Worm (Caenorhabditis elegans) whole organism, late embryonic: ENCODE results near the gene C56A3.8.

ENCODE experiments used
- C08G9.2 ChIP-seq: sonication (generic microtip); optimal IDR thresholded peaks from 2 replicates; lab custom pipeline; 2016; ENCODE audit warnings: mild to moderate bottlenecking, missing genetic modification characterization, moderate library complexity, missing compliant biosample characterization
- T23F11.4 ChIP-seq: fragments of 200-800 bp; sonication (Bioruptor generic); optimal IDR thresholded peaks from 2 replicates; lab custom pipeline; 2018; ENCODE audit warnings: mild to moderate bottlenecking, missing genetic modification characterization, missing compliant biosample characterization
- Y22D7AL.16 ChIP-seq: sonication (generic microtip); optimal IDR thresholded peaks from 2 replicates; lab custom pipeline; 2016; ENCODE audit warnings: missing genetic modification characterization, missing compliant biosample characterization
- ceh-18 ChIP-seq: sonication (generic microtip); optimal IDR thresholded peaks from 2 replicates; lab custom pipeline; 2016; ENCODE audit warnings: missing genetic modification characterization, missing compliant biosample characterization
- ceh-22 ChIP-seq: sonication (generic microtip); optimal IDR thresholded peaks from 2 replicates; lab custom pipeline; 2017; ENCODE audit warnings: missing biosample characterization, missing genetic modification characterization
- ceh-24 ChIP-seq: sonication (generic microtip); optimal IDR thresholded peaks from 2 replicates; lab custom pipeline; 2016; ENCODE audit warnings: mild to moderate bottlenecking, missing genetic modification characterization, missing compliant biosample characterization
- ceh-31 ChIP-seq: sonication (generic microtip); optimal IDR thresholded peaks from 2 replicates; lab custom pipeline; 2016; ENCODE audit warnings: missing genetic modification characterization, missing compliant biosample characterization
- ceh-45 ChIP-seq: fragments of 200-800 bp; sonication (Bioruptor generic); IDR thresholded peaks from 2 replicates; pipeline ENCODE4 v1.3.6; 2022; ENCODE audit warnings: missing genetic modification reagents, missing genetic modification characterization, missing compliant biosample characterization
- ceh-48 ChIP-seq: sonication (generic microtip); optimal IDR thresholded peaks from 2 replicates; lab custom pipeline; 2016; ENCODE audit warnings: missing genetic modification characterization, inconsistent platforms, missing compliant biosample characterization
- ceh-9 ChIP-seq: sonication (generic microtip); optimal IDR thresholded peaks from 2 replicates; lab custom pipeline; 2016; ENCODE audit warnings: mild to moderate bottlenecking, missing genetic modification characterization, inconsistent platforms, missing compliant biosample characterization
- che-1 ChIP-seq: sonication (generic microtip); optimal IDR thresholded peaks from 2 replicates; lab custom pipeline; 2016; ENCODE audit warnings: mild to moderate bottlenecking, missing genetic modification characterization, missing compliant biosample characterization
- dmd-4 ChIP-seq: sonication (generic microtip); optimal IDR thresholded peaks from 2 replicates; lab custom pipeline; 2016; ENCODE audit warnings: borderline replicate concordance, missing genetic modification characterization, missing compliant biosample characterization
- dve-1 ChIP-seq: sonication (generic microtip); optimal IDR thresholded peaks from 2 replicates; lab custom pipeline; 2017; ENCODE audit warnings: antibody characterized with exemption, mild to moderate bottlenecking, missing genetic modification characterization, missing compliant biosample characterization
- elt-2 ChIP-seq: sonication (generic microtip); optimal IDR thresholded peaks from 2 replicates; lab custom pipeline; 2016; ENCODE audit warnings: missing genetic modification reagents, missing genetic modification characterization, missing compliant biosample characterization
- elt-4 ChIP-seq: sonication (generic microtip); optimal IDR thresholded peaks from 2 replicates; lab custom pipeline; 2016; ENCODE audit warnings: missing genetic modification characterization, missing compliant biosample characterization
- fax-1 ChIP-seq: sonication (generic microtip); optimal IDR thresholded peaks from 2 replicates; lab custom pipeline; 2016; ENCODE audit warnings: missing genotype, missing genetic modification characterization, missing compliant biosample characterization
- lim-6 ChIP-seq: sonication (generic microtip); optimal IDR thresholded peaks from 2 replicates; lab custom pipeline; 2016; ENCODE audit warnings: missing genetic modification characterization, missing compliant biosample characterization
- madf-2 ChIP-seq: sonication (generic microtip); optimal IDR thresholded peaks from 2 replicates; lab custom pipeline; 2017; ENCODE audit warnings: missing genetic modification characterization, missing compliant biosample characterization
- mec-3 ChIP-seq: sonication (generic microtip); optimal IDR thresholded peaks from 2 replicates; lab custom pipeline; 2016; ENCODE audit warnings: borderline replicate concordance, missing genetic modification characterization, missing compliant biosample characterization
- nhr-11 ChIP-seq: fragments of 150-350 bp; optimal IDR thresholded peaks from 2 replicates; lab custom pipeline; 2014; ENCODE audit warnings: missing biosample characterization, missing genetic modification characterization
- nhr-232 ChIP-seq: sonication (generic microtip); optimal IDR thresholded peaks from 2 replicates; lab custom pipeline; 2016; ENCODE audit warnings: missing genetic modification characterization, missing compliant biosample characterization
- pag-3 ChIP-seq: sonication (generic microtip); optimal IDR thresholded peaks from 2 replicates; lab custom pipeline; 2016; ENCODE audit warnings: missing compliant biosample characterization, missing genetic modification characterization, borderline replicate concordance
- pat-9 ChIP-seq: fragments of 200-800 bp; sonication (Bioruptor generic); optimal IDR thresholded peaks from 2 replicates; lab custom pipeline; 2018; ENCODE audit warnings: mild to moderate bottlenecking, missing genetic modification characterization, moderate library complexity, missing compliant biosample characterization
- pax-1 ChIP-seq: fragments of 150-350 bp; optimal IDR thresholded peaks from 2 replicates; lab custom pipeline; 2014; ENCODE audit warnings: missing biosample characterization, missing genetic modification characterization
- pha-4 ChIP-seq: fragments of 150-350 bp; optimal IDR thresholded peaks from 2 replicates; lab custom pipeline; 2018; ENCODE audit warnings: missing biosample characterization, missing genetic modification reagents, missing genetic modification characterization
- pqm-1 ChIP-seq: sonication (generic microtip); optimal IDR thresholded peaks from 2 replicates; lab custom pipeline; 2016; ENCODE audit warnings: missing genetic modification characterization, missing compliant biosample characterization
- pros-1 ChIP-seq: fragments of 150-350 bp; optimal IDR thresholded peaks from 2 replicates; lab custom pipeline; 2014; ENCODE audit warnings: missing biosample characterization, missing genetic modification reagents, missing genetic modification characterization
- rnt-1 ChIP-seq: sonication (generic microtip); optimal IDR thresholded peaks from 2 replicates; lab custom pipeline; 2016; ENCODE audit warnings: missing genetic modification characterization, missing compliant biosample characterization
- sox-2 ChIP-seq: fragments of 200-800 bp; sonication (Bioruptor generic); IDR thresholded peaks from 2 replicates; pipeline ENCODE4 v1.3.6; 2022; ENCODE audit warnings: missing genetic modification reagents, missing genetic modification characterization, missing compliant biosample characterization
- tbx-2 ChIP-seq: sonication (generic microtip); optimal IDR thresholded peaks from 2 replicates; lab custom pipeline; 2016; ENCODE audit warnings: missing genetic modification characterization, missing compliant biosample characterization
- tbx-7 ChIP-seq: sonication (generic microtip); optimal IDR thresholded peaks from 2 replicates; lab custom pipeline; 2016; ENCODE audit warnings: missing genotype, missing genetic modification characterization, missing compliant biosample characterization
- unc-3 ChIP-seq, 2 experiments: fragments of 200-800 bp in 1 of 2; sonication (Bioruptor generic) in 1 of 2; sonication (generic microtip) in 1 of 2; conservative IDR thresholded peaks in 1 of 2; optimal IDR thresholded peaks in 1 of 2; 2 replicates each; pipeline versions ENCODE4 v1.3.6 to Lab custom; 2016 to 2022; ENCODE audit warnings: missing compliant biosample characterization in 2 of 2, missing genetic modification characterization in 2 of 2, missing genetic modification reagents in 1 of 2
- zip-5 ChIP-seq: sonication (generic microtip); optimal IDR thresholded peaks from 2 replicates; lab custom pipeline; 2016; ENCODE audit warnings: missing genetic modification characterization, missing compliant biosample characterization

The C56A3.8 gene

DNA sequence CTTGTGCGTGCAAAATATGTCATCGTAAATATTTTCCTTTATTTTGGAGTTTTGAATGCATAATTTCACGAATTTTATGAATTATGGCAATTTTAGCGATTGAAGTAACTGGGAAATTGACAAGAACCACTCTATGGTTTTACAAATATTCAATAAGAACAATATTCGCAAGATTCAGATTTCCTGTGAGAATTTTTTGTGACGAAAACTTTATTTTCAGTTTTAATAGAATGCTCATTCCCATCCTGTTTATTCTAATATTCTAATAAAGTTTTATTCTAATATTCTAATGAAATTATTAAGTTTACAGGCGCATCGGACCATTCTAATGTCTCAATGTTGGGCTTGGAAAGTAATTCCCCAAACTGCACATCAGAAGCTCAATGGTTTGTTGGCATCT, 36.9 kb upstream of the C56A3.8 start, which contains the start of gene R11G10.3:
Gene R11G10.3, plus strand, starts transcription at position 301 of the 400 bp plus-strand sequence.
- TF ChIP-seq ceh-31 (no peak), ceh-9 (no peak)
- TF ChIP-seq, all 69 proteins: peak for 0

DNA sequence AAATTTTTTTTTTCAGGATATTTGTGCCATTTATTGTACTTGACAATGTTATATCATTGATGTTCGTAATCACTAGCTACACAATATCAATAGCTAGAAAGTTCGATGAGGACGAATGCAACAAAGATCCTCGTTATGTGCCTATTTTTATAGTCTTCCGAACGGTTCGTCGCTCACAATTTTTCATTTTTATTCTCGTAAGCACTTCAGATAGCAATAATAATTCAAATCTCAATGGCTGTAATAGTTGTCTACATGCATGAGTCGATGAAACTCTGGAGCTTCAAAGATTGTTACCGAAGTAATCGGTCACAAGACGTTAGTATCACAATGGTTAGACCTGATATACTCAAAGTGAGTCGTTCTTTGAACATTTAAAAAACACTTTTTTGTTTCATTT, 30.9 kb upstream of the C56A3.8 start:
- TF ChIP-seq zip-5 (tag; lab: Kevin White, UChicago) = no peak
- TF ChIP-seq ceh-22 (tag; lab: Kevin White, UChicago) = no peak
- TF ChIP-seq che-1 (tag; lab: Kevin White, UChicago) = no peak
- TF ChIP-seq dve-1 = no peak
- no peak for TF ChIP-seq ceh-9
- no peak for TF ChIP-seq dmd-4

DNA sequence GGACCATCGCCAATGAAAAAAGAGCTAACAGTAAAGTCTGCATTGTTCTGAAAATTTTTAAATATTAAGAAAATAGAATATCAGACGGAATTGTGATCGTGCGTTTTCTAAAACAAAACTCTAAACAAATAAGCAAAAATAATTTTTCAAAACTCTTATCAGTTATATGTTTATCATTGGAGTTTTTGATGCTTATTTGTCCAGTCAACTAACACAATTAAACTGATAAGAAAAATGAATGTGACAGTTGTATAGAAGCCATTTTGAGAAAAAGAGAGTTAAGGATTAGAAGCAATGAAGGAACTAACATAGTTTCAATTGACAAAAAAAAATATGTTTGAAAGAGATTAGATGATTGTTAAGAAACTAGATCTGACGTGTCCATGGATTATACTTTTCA, 29.4 kb upstream of the C56A3.8 start, which contains the start of gene ttr-44:
Gene ttr-44, minus strand, starts transcription at position 47 of the 400 bp plus-strand sequence.
- no peak for TF ChIP-seq Y22D7AL.16 (tag; lab: Kevin White, UChicago)
- no peak for TF ChIP-seq C08G9.2 (tag; lab: Kevin White, UChicago)
- peak; percentile 76 for TF ChIP-seq elt-2
- TF ChIP-seq tbx-2 (tag; lab: Kevin White, UChicago) = no peak
- no peak for TF ChIP-seq sox-2 (GFP tag; lab: Robert Waterston, UW)
- TF ChIP-seq ceh-24 (tag; lab: Kevin White, UChicago) = no peak

DNA sequence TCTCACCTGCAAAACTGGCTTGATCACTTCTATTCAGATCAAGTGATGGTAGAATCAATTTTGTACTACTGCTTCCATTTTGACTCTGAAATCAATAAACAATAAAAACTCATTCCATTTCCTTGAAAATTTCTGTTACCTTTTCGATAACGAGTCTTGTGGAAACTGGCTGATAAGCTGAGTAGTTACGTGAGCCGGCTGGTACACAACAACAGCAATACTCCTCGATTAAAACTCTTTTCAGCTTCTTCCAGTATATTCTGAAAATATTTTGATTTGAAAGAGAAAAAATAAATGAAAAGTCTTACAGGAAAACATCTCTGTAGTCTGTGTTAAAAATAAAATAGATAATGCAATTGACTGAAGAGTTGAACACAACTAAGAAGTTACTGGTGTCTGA, 27.6 kb upstream of the C56A3.8 start:
- TF ChIP-seq mec-3 (tag; lab: Kevin White, UChicago) (no peak), pat-9 (tag; lab: Kevin White, UChicago) (no peak)

DNA sequence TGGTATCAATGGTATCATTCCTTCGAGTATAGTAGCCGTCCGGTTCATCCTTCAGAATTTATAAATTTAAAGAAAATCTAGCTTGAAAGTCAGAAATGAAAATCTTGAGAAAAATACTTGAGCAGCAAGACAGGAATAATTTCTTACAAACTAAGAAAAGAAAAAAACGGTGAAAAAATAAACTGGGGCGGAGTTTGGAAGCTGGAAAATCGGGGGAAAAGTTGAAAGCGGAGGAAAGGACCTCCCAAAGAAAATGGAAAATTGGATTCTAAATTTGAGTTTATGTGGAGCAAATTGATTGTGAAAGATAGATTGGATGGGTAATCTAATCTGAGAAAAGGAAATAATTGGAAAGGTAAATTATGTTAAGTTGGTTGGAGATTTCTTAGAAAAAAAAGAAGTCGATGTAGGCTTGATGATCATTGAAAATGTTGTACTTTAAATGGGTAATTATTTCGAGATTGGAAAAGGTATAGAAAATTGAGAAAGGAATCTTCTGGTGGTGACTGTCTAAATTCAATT, 24.0 kb upstream of the C56A3.8 start, which contains the start of gene frpr-5:
Gene frpr-5, minus strand, starts transcription at position 51 of the 522 bp plus-strand sequence.
- TF ChIP-seq ceh-45 (GFP tag; lab: Robert Waterston, UW) (no peak), pros-1 (no peak), nhr-11 (tag; lab: Kevin White, UChicago) (no peak), pax-1 (tag; lab: Kevin White, UChicago) (no peak), pha-4 (tag; lab: Kevin White, UChicago) (no peak), ceh-18 (no peak), ceh-48 (tag; lab: Kevin White, UChicago) (no peak), ceh-22 (tag; lab: Kevin White, UChicago) (no peak), nhr-232 (tag; lab: Kevin White, UChicago) (no peak), pag-3 (tag; lab: Kevin White, UChicago) (no peak), pqm-1 (no peak), dve-1 (no peak), elt-4 (tag; lab: Kevin White, UChicago) (no peak), rnt-1 (tag; lab: Kevin White, UChicago) (no peak), tbx-7 (no peak), unc-3 (GFP tag; conservative IDR thresholded peaks at IDR 0.05; lab: Robert Waterston, UW) (no peak), unc-3 (tag; optimal IDR thresholded peaks at IDR 0.05; lab: Kevin White, UChicago) (no peak)

DNA sequence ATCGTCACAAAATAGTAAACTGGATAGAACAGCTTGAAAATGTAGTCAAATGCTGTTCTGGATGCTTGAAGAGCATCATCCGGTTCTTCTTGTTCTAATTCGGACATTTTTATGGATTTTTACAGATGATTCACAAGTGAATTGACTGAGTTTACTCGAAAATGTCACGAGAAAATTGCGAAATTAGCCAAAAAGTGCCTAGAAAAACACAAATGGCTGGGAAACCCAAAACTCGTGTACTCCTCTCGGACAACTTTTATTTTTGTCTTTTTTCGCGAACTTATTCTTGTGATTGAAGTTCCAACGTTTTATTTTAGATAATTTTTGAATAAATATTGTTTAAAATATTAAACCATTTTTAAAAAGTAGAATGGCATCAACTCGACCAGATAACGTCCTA, 8.5 kb upstream of the C56A3.8 start, which contains the start of the genes C56A3.4 and C56A3.5:
Gene C56A3.4, minus strand, starts transcription at position 154 of the 400 bp plus-strand sequence.
Gene C56A3.5, plus strand, starts transcription at position 367 of the 400 bp plus-strand sequence.
- no peak for TF ChIP-seq T23F11.4 (GFP tag; lab: Kevin White, UChicago)
- peak; percentile 16 for TF ChIP-seq ceh-31

DNA sequence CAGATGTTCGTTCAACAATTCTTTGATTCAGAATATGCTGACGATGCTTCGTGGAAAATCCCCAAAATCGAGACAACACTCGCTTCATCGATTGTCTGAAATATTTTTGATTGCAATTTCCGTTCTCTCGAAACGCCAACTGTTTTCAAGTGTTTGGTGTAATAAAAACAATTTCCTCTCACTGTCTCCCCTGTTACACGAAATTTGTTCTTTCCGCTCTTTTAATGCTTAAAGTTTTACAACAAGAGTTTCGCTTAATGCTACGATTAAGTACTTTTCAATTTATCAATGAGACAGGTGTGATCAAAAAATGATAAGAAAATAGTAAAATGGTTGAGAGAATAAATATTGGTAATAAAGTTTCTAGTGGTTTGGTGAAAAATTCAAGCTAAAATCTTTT, 3.8 kb upstream of the C56A3.8 start, which contains the start of gene C56A3.6:
Gene C56A3.6, minus strand, starts transcription at position 101 of the 400 bp plus-strand sequence.
- no peak for TF ChIP-seq fax-1 (tag; lab: Kevin White, UChicago)
- no peak for TF ChIP-seq lim-6
- TF ChIP-seq madf-2 (tag; lab: Kevin White, UChicago) = no peak
- no peak for TF ChIP-seq ceh-18
